Worm (Caenorhabditis elegans) whole organism, late embryonic: Measurements from ENCODE around the gene egl-6.

Experiments
- T23F11.4 ChIP-seq: fragments of 200-800 bp; sonication (Bioruptor generic); optimal IDR thresholded peaks from 2 replicates; lab custom pipeline; 2018; ENCODE audit warnings: mild to moderate bottlenecking, missing genetic modification characterization, missing compliant biosample characterization
- Y22D7AL.16 ChIP-seq: sonication (generic microtip); optimal IDR thresholded peaks from 2 replicates; lab custom pipeline; 2016; ENCODE audit warnings: missing genetic modification characterization, missing compliant biosample characterization
- dmd-4 ChIP-seq: sonication (generic microtip); optimal IDR thresholded peaks from 2 replicates; lab custom pipeline; 2016; ENCODE audit warnings: borderline replicate concordance, missing genetic modification characterization, missing compliant biosample characterization
- hlh-15 ChIP-seq: sonication (generic microtip); optimal IDR thresholded peaks from 2 replicates; lab custom pipeline; 2016; ENCODE audit warnings: missing genetic modification characterization, missing compliant biosample characterization
- hlh-30 ChIP-seq: sonication (generic microtip); optimal IDR thresholded peaks from 2 replicates; lab custom pipeline; 2017; ENCODE audit warnings: antibody characterized with exemption, missing genetic modification characterization, missing compliant biosample characterization; ENCODE audit not compliant: insufficient read depth
- pag-3 ChIP-seq: sonication (generic microtip); optimal IDR thresholded peaks from 2 replicates; lab custom pipeline; 2016; ENCODE audit warnings: missing compliant biosample characterization, missing genetic modification characterization, borderline replicate concordance
- pha-4 ChIP-seq: fragments of 150-350 bp; optimal IDR thresholded peaks from 2 replicates; lab custom pipeline; 2018; ENCODE audit warnings: missing biosample characterization, missing genetic modification reagents, missing genetic modification characterization
- unc-86 ChIP-seq: sonication (generic microtip); optimal IDR thresholded peaks from 2 replicates; lab custom pipeline; 2016; ENCODE audit warnings: missing genetic modification characterization, missing compliant biosample characterization
- ztf-16 ChIP-seq: sonication (generic microtip); optimal IDR thresholded peaks from 2 replicates; lab custom pipeline; 2017; ENCODE audit warnings: missing genetic modification characterization, missing compliant biosample characterization

ce11 chrX:5975228-5975627, 44.3 kb downstream of the egl-6 start:
- TF ChIP-seq dmd-4 (tag; lab: Kevin White, UChicago) (no peak), hlh-30 (tag; lab: Kevin White, UChicago) (no peak), hlh-15 (tag; lab: Kevin White, UChicago) (no peak), ztf-16 (tag; lab: Kevin White, UChicago) (no peak), Y22D7AL.16 (tag; lab: Kevin White, UChicago) (no peak), T23F11.4 (no peak), pag-3 (tag; lab: Kevin White, UChicago) (no peak), unc-86 (no peak), pha-4 (no peak)
